Worm (Caenorhabditis elegans) whole organism, L2 larva: ENCODE measurements around the gene rfc-3.

Experiments
- C34F6.9 ChIP-seq: fragments of 150-350 bp; optimal IDR thresholded peaks from 2 replicates; lab custom pipeline; 2014; ENCODE audit warnings: missing biosample characterization, missing genetic modification characterization
- F13H6.1 ChIP-seq: sonication (generic microtip); optimal IDR thresholded peaks from 2 replicates; lab custom pipeline; 2016; ENCODE audit warnings: missing genetic modification characterization, missing compliant biosample characterization
- R02D3.7 ChIP-seq: fragments of 150-350 bp; optimal IDR thresholded peaks from 2 replicates; lab custom pipeline; 2014; ENCODE audit warnings: missing biosample characterization, missing genetic modification characterization
- Y55F3AM.14 ChIP-seq: fragments of 200-800 bp; sonication (Bioruptor generic); optimal IDR thresholded peaks from 2 replicates; lab custom pipeline; 2018; ENCODE audit warnings: mild to moderate bottlenecking, missing genetic modification characterization, missing compliant biosample characterization
- ZK546.5 ChIP-seq: sonication (generic microtip); optimal IDR thresholded peaks from 2 replicates; lab custom pipeline; 2017; ENCODE audit warnings: missing biosample characterization, missing genetic modification characterization
- alr-1 ChIP-seq: fragments of 150-350 bp; optimal IDR thresholded peaks from 2 replicates; lab custom pipeline; 2014; ENCODE audit warnings: missing biosample characterization, missing genetic modification characterization
- aly-2 ChIP-seq: fragments of 150-350 bp; optimal IDR thresholded peaks from 2 replicates; lab custom pipeline; 2014; ENCODE audit warnings: missing biosample characterization, missing genetic modification characterization
- ama-1 ChIP-seq: fragments of 150-350 bp; optimal IDR thresholded peaks from 2 replicates; lab custom pipeline; 2018; ENCODE audit warnings: inconsistent platforms
- blmp-1 ChIP-seq: sonication (generic microtip); optimal IDR thresholded peaks from 2 replicates; lab custom pipeline; 2017; ENCODE audit warnings: missing genetic modification characterization, mild to moderate bottlenecking, missing compliant biosample characterization, antibody characterized with exemption, moderate library complexity; ENCODE audit not compliant: insufficient read depth
- ceh-16 ChIP-seq: fragments of 150-350 bp; optimal IDR thresholded peaks from 2 replicates; lab custom pipeline; 2014; ENCODE audit warnings: missing biosample characterization, missing genetic modification characterization
- ceh-82 ChIP-seq: fragments of 150-350 bp; optimal IDR thresholded peaks from 2 replicates; lab custom pipeline; 2014; ENCODE audit warnings: missing biosample characterization, missing genetic modification characterization
- crh-2 ChIP-seq: sonication (generic microtip); optimal IDR thresholded peaks from 2 replicates; lab custom pipeline; 2017; ENCODE audit warnings: missing biosample characterization, missing genetic modification characterization
- dmd-4 ChIP-seq: sonication (generic microtip); optimal IDR thresholded peaks from 2 replicates; lab custom pipeline; 2017; ENCODE audit warnings: missing biosample characterization, missing genetic modification characterization
- egl-27 ChIP-seq: sonication (generic microtip); optimal IDR thresholded peaks from 3 replicates; lab custom pipeline; 2017; ENCODE audit warnings: missing biosample characterization, missing genetic modification reagents, missing genetic modification characterization
- elt-1 ChIP-seq: fragments of 150-350 bp; optimal IDR thresholded peaks from 2 replicates; lab custom pipeline; 2014; ENCODE audit warnings: missing biosample characterization, missing genetic modification characterization
- elt-3 ChIP-seq: sonication (generic microtip); optimal IDR thresholded peaks from 2 replicates; lab custom pipeline; 2017; ENCODE audit warnings: missing biosample characterization, missing genetic modification characterization
- fos-1 ChIP-seq: fragments of 150-350 bp; optimal IDR thresholded peaks from 2 replicates; lab custom pipeline; 2014; ENCODE audit warnings: missing biosample characterization, missing genetic modification characterization
- gmeb-1 ChIP-seq: fragments of 150-350 bp; optimal IDR thresholded peaks from 2 replicates; lab custom pipeline; 2014; ENCODE audit warnings: missing biosample characterization, missing genetic modification characterization
- lin-11 ChIP-seq: fragments of 150-350 bp; sonication (generic microtip); optimal IDR thresholded peaks from 2 replicates; lab custom pipeline; 2014; ENCODE audit warnings: missing biosample characterization, missing genetic modification characterization, inconsistent platforms, mixed read lengths
- lin-13 ChIP-seq: fragments of 150-350 bp; optimal IDR thresholded peaks from 2 replicates; lab custom pipeline; 2014; ENCODE audit warnings: missing biosample characterization, missing genetic modification reagents, missing genetic modification characterization
- lin-39 ChIP-seq: fragments of 150-350 bp; optimal IDR thresholded peaks from 2 replicates; lab custom pipeline; 2014; ENCODE audit warnings: missing biosample characterization, missing genetic modification reagents, missing genetic modification characterization
- lsy-2 ChIP-seq, 2 experiments: fragments of 150-350 bp in 1 of 2; sonication (generic microtip) in 1 of 2; optimal IDR thresholded peaks; 2 replicates each; lab custom pipeline; 2014 to 2017; ENCODE audit warnings: missing biosample characterization in 2 of 2, missing genetic modification characterization in 2 of 2
- mab-5 ChIP-seq: fragments of 150-350 bp; optimal IDR thresholded peaks from 2 replicates; lab custom pipeline; 2014; ENCODE audit warnings: missing biosample characterization, missing genetic modification characterization
- mbf-1 ChIP-seq: sonication (generic microtip); optimal IDR thresholded peaks from 2 replicates; lab custom pipeline; 2017; ENCODE audit warnings: missing biosample characterization, missing genetic modification characterization
- mdl-1 ChIP-seq, 2 experiments: fragments of 150-350 bp in 1 of 2; sonication (generic microtip) in 1 of 2; optimal IDR thresholded peaks; 2 replicates each; lab custom pipeline; 2017; ENCODE audit warnings: missing biosample characterization in 2 of 2, missing genetic modification characterization in 2 of 2
- nhr-10 ChIP-seq: sonication (generic microtip); optimal IDR thresholded peaks from 2 replicates; lab custom pipeline; 2017; ENCODE audit warnings: missing biosample characterization, missing genetic modification characterization
- nhr-11 ChIP-seq: fragments of 150-350 bp; optimal IDR thresholded peaks from 2 replicates; lab custom pipeline; 2014; ENCODE audit warnings: missing biosample characterization, missing genetic modification characterization
- nhr-12 ChIP-seq: fragments of 150-350 bp; optimal IDR thresholded peaks from 2 replicates; lab custom pipeline; 2014; ENCODE audit warnings: missing biosample characterization, missing genetic modification characterization
- nhr-129 ChIP-seq: fragments of 150-350 bp; optimal IDR thresholded peaks from 2 replicates; lab custom pipeline; 2014; ENCODE audit warnings: missing biosample characterization, missing genetic modification characterization
- nhr-21 ChIP-seq: fragments of 150-350 bp; optimal IDR thresholded peaks from 2 replicates; lab custom pipeline; 2014; ENCODE audit warnings: missing biosample characterization, missing genetic modification characterization
- nhr-23 ChIP-seq: fragments of 150-350 bp; optimal IDR thresholded peaks from 2 replicates; lab custom pipeline; 2014; ENCODE audit warnings: missing biosample characterization, missing genetic modification reagents, missing genetic modification characterization
- nhr-237 ChIP-seq: fragments of 150-350 bp; optimal IDR thresholded peaks from 2 replicates; lab custom pipeline; 2014; ENCODE audit warnings: missing biosample characterization, missing genetic modification characterization
- nhr-25 ChIP-seq: fragments of 150-350 bp; sonication (generic microtip); optimal IDR thresholded peaks from 3 replicates; lab custom pipeline; 2014; ENCODE audit warnings: missing biosample characterization, missing genetic modification characterization
- nhr-6 ChIP-seq: fragments of 150-350 bp; optimal IDR thresholded peaks from 2 replicates; lab custom pipeline; 2014; ENCODE audit warnings: missing biosample characterization, missing genetic modification characterization
- nhr-77 ChIP-seq: fragments of 150-350 bp; optimal IDR thresholded peaks from 2 replicates; lab custom pipeline; 2014; ENCODE audit warnings: missing biosample characterization, missing genetic modification characterization
- peb-1 ChIP-seq: fragments of 150-350 bp; optimal IDR thresholded peaks from 2 replicates; lab custom pipeline; 2014; ENCODE audit warnings: missing biosample characterization, missing genetic modification characterization
- sem-4 ChIP-seq: fragments of 150-350 bp; optimal IDR thresholded peaks from 2 replicates; lab custom pipeline; 2014; ENCODE audit warnings: missing biosample characterization, missing genetic modification reagents, missing genetic modification characterization
- skn-1 ChIP-seq: sonication (generic microtip); optimal IDR thresholded peaks from 2 replicates; lab custom pipeline; 2017; ENCODE audit warnings: missing biosample characterization, missing genetic modification characterization
- sma-3 ChIP-seq: sonication (generic microtip); optimal IDR thresholded peaks from 2 replicates; lab custom pipeline; 2016; ENCODE audit warnings: missing genetic modification reagents, missing genetic modification characterization, missing compliant biosample characterization
- sma-9 ChIP-seq, 2 experiments: fragments of 150-350 bp in 1 of 2; sonication (generic microtip) in 1 of 2; optimal IDR thresholded peaks; 2 replicates each; lab custom pipeline; 2014 to 2016; ENCODE audit warnings: missing genetic modification characterization in 2 of 2, mild to moderate bottlenecking in 1 of 2, missing biosample characterization in 1 of 2, missing compliant biosample characterization in 1 of 2, missing genetic modification reagents in 1 of 2, moderate library complexity in 1 of 2
- snpc-4 ChIP-seq: fragments of 150-350 bp; optimal IDR thresholded peaks from 2 replicates; lab custom pipeline; 2014; ENCODE audit warnings: missing biosample characterization, missing genetic modification characterization
- unc-39 ChIP-seq: fragments of 150-350 bp; optimal IDR thresholded peaks from 2 replicates; lab custom pipeline; 2014; ENCODE audit warnings: missing biosample characterization, missing genetic modification characterization
- unc-55 ChIP-seq: fragments of 150-350 bp; sonication (generic microtip); optimal IDR thresholded peaks from 3 replicates; lab custom pipeline; 2014; ENCODE audit warnings: missing biosample characterization, missing genetic modification reagents, missing genetic modification characterization
- zag-1 ChIP-seq: fragments of 150-350 bp; optimal IDR thresholded peaks from 2 replicates; lab custom pipeline; 2014; ENCODE audit warnings: missing biosample characterization, missing genetic modification characterization
- ztf-1 ChIP-seq: fragments of 200-800 bp; sonication (Bioruptor generic); conservative IDR thresholded peaks from 2 replicates; pipeline ENCODE4 v1.3.6; 2022; ENCODE audit warnings: missing genetic modification characterization, missing compliant biosample characterization
- ztf-11 ChIP-seq: sonication (generic microtip); optimal IDR thresholded peaks from 2 replicates; lab custom pipeline; 2017; ENCODE audit warnings: missing biosample characterization, missing genetic modification characterization

The rfc-3 gene

ce11 chrIV:13079119-13079518 lies 16.4 kb upstream of the rfc-3 start, which contains the start of gene C39E9.8:
Gene C39E9.8, plus strand, starts transcription at chrIV:13079446.
- TF ChIP-seq skn-1 (no peak), nhr-23 (no peak), nhr-25 (tag; lab: Kevin White, UChicago) (peak; percentile 94), lsy-2 (tag; optimal IDR thresholded peaks at IDR 0.05; lab: Kevin White, UChicago) (no peak), lin-39 (tag; lab: Kevin White, UChicago) (no peak), gmeb-1 (tag; lab: Kevin White, UChicago) (no peak), sem-4 (tag; lab: Kevin White, UChicago) (no peak), ztf-11 (no peak), ZK546.5 (no peak), peb-1 (tag; lab: Kevin White, UChicago) (no peak), elt-1 (no peak), fos-1 (tag; lab: Kevin White, UChicago) (peak; percentile 41), nhr-6 (tag; lab: Kevin White, UChicago) (peak; percentile 14), unc-55 (no peak), dmd-4 (tag; lab: Kevin White, UChicago) (no peak), snpc-4 (tag; lab: Kevin White, UChicago) (no peak), ztf-1 (GFP tag; lab: Robert Waterston, UW) (no peak), F13H6.1 (no peak), lin-11 (no peak), nhr-21 (peak; percentile 52), Y55F3AM.14 (GFP tag; lab: Kevin White, UChicago) (peak; percentile 23), nhr-237 (tag; lab: Kevin White, UChicago) (no peak), blmp-1 (tag; lab: Kevin White, UChicago) (peak; percentile 48), mab-5 (no peak), zag-1 (tag; lab: Kevin White, UChicago) (no peak), nhr-77 (tag; lab: Kevin White, UChicago) (no peak), nhr-11 (tag; lab: Kevin White, UChicago) (no peak), nhr-10 (tag; lab: Kevin White, UChicago) (no peak), elt-3 (tag; lab: Kevin White, UChicago) (no peak), nhr-12 (tag; lab: Kevin White, UChicago) (no peak), aly-2 (tag; lab: Kevin White, UChicago) (no peak), crh-2 (no peak), mdl-1 (tag; optimal IDR thresholded peaks at IDR 0.05; lab: Kevin White, UChicago) (no peak), egl-27 (peak; percentile 13), sma-9 (GFP tag; optimal IDR thresholded peaks at IDR 0.05; lab: Kevin White, UChicago) (peak; percentile 74), sma-9 (tag; optimal IDR thresholded peaks at IDR 0.05; lab: Kevin White, UChicago) (peak; percentile 1), nhr-129 (tag; lab: Kevin White, UChicago) (peak; percentile 71), ceh-82 (tag; lab: Kevin White, UChicago) (no peak), unc-39 (tag; lab: Kevin White, UChicago) (no peak), R02D3.7 (tag; lab: Kevin White, UChicago) (no peak), alr-1 (tag; lab: Kevin White, UChicago) (no peak), ceh-16 (tag; lab: Kevin White, UChicago) (no peak), C34F6.9 (tag; lab: Kevin White, UChicago) (no peak), mbf-1 (tag; lab: Kevin White, UChicago) (no peak), ama-1 (lab: Kevin White, UChicago) (no peak), sma-3 (GFP tag; lab: Kevin White, UChicago) (peak; percentile 77), lin-13 (GFP tag; lab: Kevin White, UChicago) (no peak)

- peak; percentile 35 for TF ChIP-seq nhr-11 (tag; lab: Kevin White, UChicago)
- peak; percentile 98 for TF ChIP-seq nhr-129 (tag; lab: Kevin White, UChicago)
- no peak for TF ChIP-seq egl-27
- TF ChIP-seq zag-1 (tag; lab: Kevin White, UChicago): no peak
- no peak for TF ChIP-seq snpc-4 (tag; lab: Kevin White, UChicago)
- TF ChIP-seq nhr-21: peak; percentile 55
- no peak for TF ChIP-seq sma-9 (GFP tag; optimal IDR thresholded peaks at IDR 0.05; lab: Kevin White, UChicago)
- no peak for TF ChIP-seq sma-9 (tag; optimal IDR thresholded peaks at IDR 0.05; lab: Kevin White, UChicago)
- no peak for TF ChIP-seq aly-2 (tag; lab: Kevin White, UChicago)
- TF ChIP-seq ama-1 (lab: Kevin White, UChicago): no peak
- no peak for TF ChIP-seq sem-4 (tag; lab: Kevin White, UChicago)
- peak; percentile 66 for TF ChIP-seq nhr-25 (tag; lab: Kevin White, UChicago)
- TF ChIP-seq gmeb-1 (tag; lab: Kevin White, UChicago): no peak
- no peak for TF ChIP-seq skn-1
- TF ChIP-seq peb-1 (tag; lab: Kevin White, UChicago): no peak
- TF ChIP-seq sma-3 (GFP tag; lab: Kevin White, UChicago): peak; percentile 36
These were observed 15.4 kb upstream of the rfc-3 start for ce11 chrIV:13080185-13080584.
